Worm (Caenorhabditis elegans) whole organism, L3 larva: ENCODE results near the gene T07F10.5.
A peak's percentile ranks its signal among the peaks of the same experiment; 100 is the strongest.

ENCODE experiments used
- R02D3.7 ChIP-seq: fragments of 150-350 bp; optimal IDR thresholded peaks from 2 replicates; lab custom pipeline; 2014; ENCODE audit warnings: missing biosample characterization, missing genetic modification characterization
- aly-2 ChIP-seq: fragments of 150-350 bp; optimal IDR thresholded peaks from 2 replicates; lab custom pipeline; 2014; ENCODE audit warnings: missing biosample characterization, missing genetic modification characterization
- ama-1 ChIP-seq: fragments of 150-350 bp; optimal IDR thresholded peaks from 2 replicates; lab custom pipeline; 2018
- ceh-16 ChIP-seq: sonication (generic microtip); optimal IDR thresholded peaks from 2 replicates; lab custom pipeline; 2017; ENCODE audit warnings: missing biosample characterization, missing genetic modification characterization
- ceh-28 ChIP-seq: fragments of 150-350 bp; optimal IDR thresholded peaks from 2 replicates; lab custom pipeline; 2014; ENCODE audit warnings: missing biosample characterization, missing genetic modification reagents, missing genetic modification characterization
- ceh-82 ChIP-seq: fragments of 150-350 bp; optimal IDR thresholded peaks from 2 replicates; lab custom pipeline; 2014; ENCODE audit warnings: missing biosample characterization, missing genetic modification characterization
- egl-27 ChIP-seq: sonication (generic microtip); optimal IDR thresholded peaks from 4 replicates; lab custom pipeline; 2017; ENCODE audit warnings: missing biosample characterization, missing genetic modification reagents, missing genetic modification characterization
- elt-2 ChIP-seq: sonication (generic microtip); optimal IDR thresholded peaks from 2 replicates; lab custom pipeline; 2016; ENCODE audit warnings: missing genetic modification reagents, mild to moderate bottlenecking, missing genetic modification characterization, missing compliant biosample characterization
- elt-3 ChIP-seq, 3 experiments: fragments of 150-350 bp in 1 of 3; sonication (generic microtip) in 2 of 3; optimal IDR thresholded peaks; 2 replicates in 2 of 3; 4 replicates in 1 of 3; lab custom pipeline; 2014 to 2017; ENCODE audit warnings: missing biosample characterization in 3 of 3, missing genetic modification characterization in 3 of 3
- eor-1 ChIP-seq, 2 experiments: fragments of 150-350 bp; optimal IDR thresholded peaks; 2 replicates each; lab custom pipeline; 2014 to 2018; ENCODE audit warnings: missing biosample characterization in 2 of 2, missing genetic modification characterization in 2 of 2
- fos-1 ChIP-seq: fragments of 150-350 bp; optimal IDR thresholded peaks from 2 replicates; lab custom pipeline; 2014; ENCODE audit warnings: missing biosample characterization, missing genetic modification characterization
- jun-1 ChIP-seq: fragments of 150-350 bp; optimal IDR thresholded peaks from 2 replicates; lab custom pipeline; 2014; ENCODE audit warnings: missing biosample characterization, missing genetic modification reagents, missing genetic modification characterization
- lin-15B ChIP-seq: fragments of 150-350 bp; optimal IDR thresholded peaks from 2 replicates; lab custom pipeline; 2014; ENCODE audit warnings: missing biosample characterization, missing genetic modification characterization
- nfya-1 ChIP-seq: sonication (generic microtip); optimal IDR thresholded peaks from 2 replicates; lab custom pipeline; 2017; ENCODE audit warnings: missing genetic modification characterization, mild to moderate bottlenecking, missing compliant biosample characterization, antibody characterized with exemption, moderate library complexity; ENCODE audit not compliant: insufficient read depth
- nhr-12 ChIP-seq: fragments of 150-350 bp; optimal IDR thresholded peaks from 2 replicates; lab custom pipeline; 2014; ENCODE audit warnings: missing biosample characterization, missing genetic modification characterization
- nhr-25 ChIP-seq: sonication (generic microtip); optimal IDR thresholded peaks from 2 replicates; lab custom pipeline; 2017; ENCODE audit warnings: missing biosample characterization, missing genetic modification characterization
- nhr-28 ChIP-seq: fragments of 150-350 bp; optimal IDR thresholded peaks from 2 replicates; lab custom pipeline; 2014; ENCODE audit warnings: missing biosample characterization, missing genetic modification characterization
- nhr-43 ChIP-seq: sonication (generic microtip); optimal IDR thresholded peaks from 2 replicates; lab custom pipeline; 2016; ENCODE audit warnings: mild to moderate bottlenecking, missing genetic modification characterization, missing compliant biosample characterization; ENCODE audit not compliant: poor library complexity, severe bottlenecking
- nhr-76 ChIP-seq: fragments of 150-350 bp; sonication (generic microtip); optimal IDR thresholded peaks from 5 replicates; lab custom pipeline; 2014; ENCODE audit warnings: missing biosample characterization, missing genetic modification characterization
- pha-4 ChIP-seq: fragments of 150-350 bp; optimal IDR thresholded peaks from 2 replicates; lab custom pipeline; 2014; ENCODE audit warnings: missing biosample characterization, missing genetic modification reagents, missing genetic modification characterization
- pqm-1 ChIP-seq: fragments of 150-350 bp; optimal IDR thresholded peaks from 2 replicates; lab custom pipeline; 2017; ENCODE audit warnings: missing biosample characterization, missing genetic modification characterization, inconsistent platforms
- sea-2 ChIP-seq: fragments of 150-350 bp; sonication (generic microtip); optimal IDR thresholded peaks from 4 replicates; lab custom pipeline; 2014; ENCODE audit warnings: missing biosample characterization, missing genetic modification reagents, missing genetic modification characterization
- skn-1 ChIP-seq: fragments of 150-350 bp; optimal IDR thresholded peaks from 2 replicates; lab custom pipeline; 2014; ENCODE audit warnings: missing biosample characterization, missing genetic modification characterization
- tbx-2 ChIP-seq: sonication (generic microtip); optimal IDR thresholded peaks from 2 replicates; lab custom pipeline; 2016; ENCODE audit warnings: mild to moderate bottlenecking, missing genetic modification characterization, missing compliant biosample characterization
- unc-62 ChIP-seq: fragments of 150-350 bp; sonication (generic microtip); optimal IDR thresholded peaks from 4 replicates; lab custom pipeline; 2014; ENCODE audit warnings: missing biosample characterization, missing genetic modification reagents, missing genetic modification characterization
- zag-1 ChIP-seq: fragments of 150-350 bp; optimal IDR thresholded peaks from 2 replicates; lab custom pipeline; 2014; ENCODE audit warnings: missing biosample characterization, missing genetic modification characterization
- ztf-4 ChIP-seq: fragments of 150-350 bp; optimal IDR thresholded peaks from 2 replicates; lab custom pipeline; 2014; ENCODE audit warnings: missing biosample characterization, missing genetic modification characterization

The T07F10.5 gene

ce11 chrV:12822065-12822464, 43.6 kb upstream of the T07F10.5 start:
- TF ChIP-seq eor-1 (tag; optimal IDR thresholded peaks at IDR 0.05; lab: Kevin White, UChicago) (no peak), aly-2 (no peak), jun-1 (tag; lab: Kevin White, UChicago) (peak; percentile 26), elt-2 (peak; percentile 77), pqm-1 (peak; percentile 89)

ce11 chrV:12824777-12825176, 40.9 kb upstream of the T07F10.5 start, which contains the start of gene ugt-16:
ugt-16 (plus strand) TSS chrV:12825024.
- TF ChIP-seq pqm-1 (peak; percentile 53), elt-2 (peak; percentile 71), nhr-12 (no peak)

ce11 chrV:12827219-12827618, 38.5 kb upstream of the T07F10.5 start, which contains the start of gene ugt-15:
ugt-15 (plus strand) TSS chrV:12827519.
- TF ChIP-seq ceh-82: no peak
- peak; percentile 22 for TF ChIP-seq pqm-1
- TF ChIP-seq elt-2: peak; percentile 13
- no peak for TF ChIP-seq skn-1

DNA sequence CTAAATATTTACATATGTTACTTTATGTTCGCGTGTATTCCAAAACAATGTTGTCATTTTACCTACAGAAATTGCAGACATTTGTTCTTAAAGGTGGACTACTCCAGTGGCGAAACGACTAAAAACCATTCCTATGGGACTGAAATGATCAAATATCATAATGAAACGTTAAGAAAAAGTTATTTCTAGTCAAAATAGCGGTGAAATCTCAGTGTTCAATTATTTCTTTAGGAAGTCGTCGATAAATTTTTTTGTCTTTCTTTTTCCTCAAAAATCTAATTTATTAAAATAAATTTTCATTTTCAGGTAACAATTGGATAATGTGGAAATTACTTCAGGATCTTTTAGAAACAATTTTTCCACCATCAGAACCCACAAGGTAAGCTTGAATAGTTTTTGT, 30.3 kb upstream of the T07F10.5 start, which contains the start of gene C44H9.4:
Gene C44H9.4 (plus strand): TSS at position 301 of the 400 bp plus-strand sequence.
- TF ChIP-seq R02D3.7 (tag; lab: Kevin White, UChicago): no peak
- TF ChIP-seq zag-1 (tag; lab: Kevin White, UChicago): no peak
- TF ChIP-seq ama-1: no peak
- TF ChIP-seq tbx-2 (tag; lab: Kevin White, UChicago): no peak
- no peak for TF ChIP-seq ceh-28 (tag; lab: Kevin White, UChicago)
- TF ChIP-seq skn-1: no peak
- TF ChIP-seq pha-4 (tag; lab: Kevin White, UChicago): no peak
- no peak for TF ChIP-seq aly-2
- TF ChIP-seq unc-62 (GFP tag; lab: Kevin White, UChicago): no peak
- TF ChIP-seq nfya-1 (tag; lab: Kevin White, UChicago): no peak
- no peak for TF ChIP-seq eor-1 (tag; optimal IDR thresholded peaks at IDR 0.05; lab: Kevin White, UChicago)
- TF ChIP-seq nhr-12: no peak
- no peak for TF ChIP-seq ceh-16 (tag; lab: Kevin White, UChicago)
- no peak for TF ChIP-seq ztf-4 (tag; lab: Kevin White, UChicago)
- no peak for TF ChIP-seq nhr-76 (tag; lab: Kevin White, UChicago)
- TF ChIP-seq lin-15B: no peak
- no peak for TF ChIP-seq fos-1 (tag; lab: Kevin White, UChicago)
- TF ChIP-seq nhr-25: no peak
- TF ChIP-seq elt-2: no peak
- no peak for TF ChIP-seq elt-3 (tag; optimal IDR thresholded peaks at IDR 0.05; lab: Kevin White, UChicago)

ce11 chrV:12844748-12845147, 21.0 kb upstream of the T07F10.5 start:
- peak; percentile 56 for TF ChIP-seq pqm-1
- no peak for TF ChIP-seq egl-27 (tag; lab: Kevin White, UChicago)
- TF ChIP-seq, all 47 proteins: peak for 1

- TF ChIP-seq elt-2: peak; percentile 35
- no peak for TF ChIP-seq egl-27 (tag; lab: Kevin White, UChicago)
Measured at ce11 chrV:12845247-12845646, 20.5 kb upstream of the T07F10.5 start, which contains the start of gene C44H9.6. C44H9.6 (minus strand) TSS chrV:12845347.

ce11 chrV:12849736-12850135, 16.0 kb upstream of the T07F10.5 start, which contains the start of gene C44H9.5:
C44H9.5 (minus strand) TSS chrV:12849864.
- TF ChIP-seq ceh-82 (no peak), pqm-1 (peak; percentile 66), elt-2 (peak; percentile 49)

DNA sequence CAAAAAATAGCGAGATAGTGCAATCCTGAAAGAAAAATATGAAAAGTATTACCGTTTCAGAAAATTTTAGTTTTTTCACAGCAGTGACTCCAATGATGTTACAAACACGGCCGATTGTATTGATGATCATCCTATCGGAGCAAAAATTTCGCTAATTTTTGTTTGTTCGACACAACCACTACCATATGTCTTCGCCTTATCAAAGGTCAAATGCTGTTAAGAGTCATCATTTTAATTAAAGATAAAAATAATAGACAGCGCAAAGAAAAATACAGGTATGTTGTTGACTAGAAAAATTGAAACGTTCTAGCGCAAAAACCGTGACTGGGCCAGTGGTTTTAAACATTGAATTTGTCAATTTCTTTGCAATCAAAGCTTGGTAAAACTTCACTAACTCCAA, 13.4 kb upstream of the T07F10.5 start:
- no peak for TF ChIP-seq nhr-12
- TF ChIP-seq nhr-28: no peak
- no peak for TF ChIP-seq nhr-43 (tag; lab: Kevin White, UChicago)
- TF ChIP-seq jun-1 (tag; lab: Kevin White, UChicago): peak; percentile 13
- peak; percentile 69 for TF ChIP-seq pqm-1
- no peak for TF ChIP-seq sea-2 (GFP tag; lab: Kevin White, UChicago)
- TF ChIP-seq elt-2: peak; percentile 58
- TF ChIP-seq, all 47 proteins: peak for 3
